Worm (Caenorhabditis elegans): ENCODE data around the gene srt-30.

DNA sequence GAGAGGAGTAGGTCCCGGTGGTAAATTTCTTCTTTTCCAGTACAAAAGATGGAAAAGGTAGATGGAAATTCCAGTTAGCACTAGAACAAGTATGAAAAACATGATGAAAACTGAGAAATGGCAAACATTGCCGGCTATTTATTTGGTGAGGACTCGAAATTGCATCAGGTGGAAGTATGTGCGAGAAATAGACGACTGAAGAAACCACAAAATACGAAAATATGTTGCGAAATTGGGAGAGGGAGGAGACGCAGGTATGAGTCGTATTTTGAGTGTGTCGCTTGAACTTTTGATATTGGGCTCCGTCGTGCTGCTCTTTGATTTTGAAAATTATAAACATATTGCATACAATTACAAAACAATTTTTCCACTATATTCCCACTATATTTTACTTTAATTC lies 3.1 kb upstream of the srt-30 start, which contains the start of gene cyp-33C8:
- no peak for TF ChIP-seq T22C8.4 (GFP tag; IDR thresholded peaks at IDR 0.05)
- TF ChIP-seq flt-1 (GFP tag; IDR thresholded peaks at IDR 0.05), result no peak
- no peak for TF ChIP-seq med-1 (GFP tag; optimal IDR thresholded peaks at IDR 0.05; ENCODE audit: insufficient read depth)
- no peak for TF ChIP-seq ztf-23 (GFP tag; IDR thresholded peaks at IDR 0.05)
